Fruit fly (Drosophila melanogaster): ENCODE results near the gene CG42637.

CG42637 gene

DNA sequence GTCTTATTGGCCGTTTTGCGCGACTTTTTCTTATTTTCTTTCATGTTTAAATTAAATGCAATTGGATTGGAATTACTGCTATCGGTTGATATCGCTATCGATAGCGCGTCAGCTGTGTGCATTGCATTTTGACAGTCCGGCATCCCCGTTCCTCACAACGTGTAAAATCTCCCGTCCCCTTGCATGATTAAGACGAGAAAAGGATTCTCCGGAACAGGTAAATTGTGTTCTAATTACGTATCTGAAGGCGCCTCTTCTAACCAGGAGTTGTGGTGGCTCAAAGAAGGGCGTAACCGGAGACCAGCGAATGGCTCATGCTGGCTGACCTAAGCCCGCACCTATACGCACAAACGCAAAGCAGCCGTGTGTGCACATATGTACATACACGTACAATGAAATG lies 13.7 kb upstream of the CG42637 start, which contains the start of the genes CG14104 and Kap-alpha1 (continued):
- TF ChIP-seq tx (GFP tag; optimal IDR thresholded peaks at IDR 0.05) (no peak), CG4360 (GFP tag; IDR thresholded peaks at IDR 0.05) (no peak), vfl (GFP tag; optimal IDR thresholded peaks at IDR 0.05) (no peak), Dbx (GFP tag; IDR thresholded peaks at IDR 0.05) (no peak), CG1233 (GFP tag; optimal IDR thresholded peaks at IDR 0.05) (no peak), wek (GFP tag; optimal IDR thresholded peaks at IDR 0.05) (no peak), CG32532 (GFP tag; IDR thresholded peaks at IDR 0.05) (no peak), CG10543 (GFP tag; optimal IDR thresholded peaks at IDR 0.05) (no peak), Opbp (GFP tag; IDR thresholded peaks at IDR 0.05; ENCODE audit: partially characterized antibody) (peak; percentile 66; the same call in 2 of the 3 replicates), B-H1 (GFP tag; IDR thresholded peaks at IDR 0.05) (no peak), fd102C (GFP tag; optimal IDR thresholded peaks at IDR 0.05) (no peak), ap (GFP tag; IDR thresholded peaks at IDR 0.05) (no peak), slbo (GFP tag; IDR thresholded peaks at IDR 0.05) (no peak), Mes4 (GFP tag; optimal IDR thresholded peaks at IDR 0.05) (no peak), CG4404 (GFP tag; IDR thresholded peaks at IDR 0.05) (no peak), so (GFP tag; IDR thresholded peaks at IDR 0.05) (no peak), CG1529 (GFP tag; optimal IDR thresholded peaks at IDR 0.05) (no peak), Fer3 (tag; optimal IDR thresholded peaks at IDR 0.05) (no peak), luna (GFP tag; optimal IDR thresholded peaks at IDR 0.05) (no peak), MESR4 (GFP tag; optimal IDR thresholded peaks at IDR 0.05) (peak; percentile 96), CG33213 (GFP tag; optimal IDR thresholded peaks at IDR 0.05) (no peak), CG10654 (GFP tag; optimal IDR thresholded peaks at IDR 0.05) (no peak), CoRest (tag; optimal IDR thresholded peaks at IDR 0.05) (no peak), sob (GFP tag; IDR thresholded peaks at IDR 0.05) (no peak), gsb (GFP tag; IDR thresholded peaks at IDR 0.05) (no peak), MBD-R2 (GFP tag; IDR thresholded peaks at IDR 0.05) (peak; percentile 88), insv (GFP tag; optimal IDR thresholded peaks at IDR 0.05) (peak in 1 of 2 experiments; percentile 84), sim (GFP tag; IDR thresholded peaks at IDR 0.05) (no peak), da (GFP tag; optimal IDR thresholded peaks at IDR 0.05) (no peak), CG16815 (GFP tag; optimal IDR thresholded peaks at IDR 0.05) (no peak), Meics (GFP tag; optimal IDR thresholded peaks at IDR 0.05) (no peak), CG17328 (GFP tag; IDR thresholded peaks at IDR 0.05) (no peak), CG6813 (GFP tag; optimal IDR thresholded peaks at IDR 0.05) (no peak), B-H2 (GFP tag; optimal IDR thresholded peaks at IDR 0.05) (no peak), CG9932 (GFP tag; IDR thresholded peaks at IDR 0.05) (no peak), hkb (optimal IDR thresholded peaks at IDR 0.05) (no peak), hkb (GFP tag; IDR thresholded peaks at IDR 0.05) (0 out of 2 replicates have a peak, but pooled peaks have one; percentile 20), chm (GFP tag; IDR thresholded peaks at IDR 0.05) (no peak), Blimp-1 (GFP tag; optimal IDR thresholded peaks at IDR 0.05) (no peak), Xrp1 (GFP tag; IDR thresholded peaks at IDR 0.05) (no peak), Mrtf (GFP tag; IDR thresholded peaks at IDR 0.05) (no peak), CG2202 (tag; optimal IDR thresholded peaks at IDR 0.05) (no peak), CG15479 (GFP tag; optimal IDR thresholded peaks at IDR 0.05) (peak; percentile 61), Awh (GFP tag; IDR thresholded peaks at IDR 0.05) (no peak), pnt (GFP tag; optimal IDR thresholded peaks at IDR 0.05) (no peak), CG15073 (GFP tag; optimal IDR thresholded peaks at IDR 0.05) (no peak), stwl (tag; optimal IDR thresholded peaks at IDR 0.05) (peak; percentile 56), CG7987 (GFP tag; optimal IDR thresholded peaks at IDR 0.05) (no peak), CG17612 (GFP tag; IDR thresholded peaks at IDR 0.05) (no peak), CG1792 (GFP tag; optimal IDR thresholded peaks at IDR 0.05) (no peak), cad (GFP tag; optimal IDR thresholded peaks at IDR 0.05) (no peak), pfk (GFP tag; optimal IDR thresholded peaks at IDR 0.05) (no peak), CG3281 (GFP tag; optimal IDR thresholded peaks at IDR 0.05) (no peak)
